Fruit fly (Drosophila melanogaster) whole organism, embryonic: ENCODE measurements around the gene CG33281.
A peak's percentile ranks its signal among the peaks of the same experiment; 100 is the strongest.

ENCODE experiments used
- Aef1 ChIP-seq: fragments of 200-800 bp; sonication (Bioruptor generic); IDR thresholded peaks from 3 replicates; pipeline ENCODE4 v1.3.6; 2022; ENCODE audit warnings: missing biosample characterization, missing genetic modification characterization
- CG10565 ChIP-seq: fragments of 200-800 bp; sonication (Bioruptor generic); optimal IDR thresholded peaks from 3 replicates; lab custom pipeline; 2016; ENCODE audit warnings: missing biosample characterization, mild to moderate bottlenecking, missing genetic modification characterization
- CG10979 ChIP-seq: fragments of 200-800 bp; sonication (Bioruptor generic); optimal IDR thresholded peaks from 2 replicates; lab custom pipeline; 2018; ENCODE audit warnings: missing biosample characterization, mild to moderate bottlenecking, missing genetic modification characterization, moderate library complexity
- CG11085 ChIP-seq: fragments of 200-800 bp; sonication (Bioruptor generic); IDR thresholded peaks from 2 replicates; pipeline ENCODE4 v1.3.6; 2022; ENCODE audit warnings: missing biosample characterization, missing genetic modification characterization
- CG12299 ChIP-seq: fragments of 200-800 bp; sonication (Bioruptor generic); optimal IDR thresholded peaks from 2 replicates; lab custom pipeline; 2018; ENCODE audit warnings: missing biosample characterization, mild to moderate bottlenecking, missing genetic modification characterization
- CG12942 ChIP-seq: fragments of 200-800 bp; sonication (Bioruptor generic); optimal IDR thresholded peaks from 3 replicates; lab custom pipeline; 2016; ENCODE audit warnings: missing biosample characterization, missing genetic modification characterization
- CG16813 ChIP-seq: fragments of 200-800 bp; sonication (Bioruptor generic); IDR thresholded peaks from 3 replicates; pipeline ENCODE4 v1.3.6; 2022; ENCODE audit warnings: missing biosample characterization, missing genetic modification characterization; ENCODE audit not compliant: partially characterized antibody
- CG17912 ChIP-seq: fragments of 200-800 bp; sonication (Bioruptor generic); optimal IDR thresholded peaks from 2 replicates; lab custom pipeline; 2018; ENCODE audit warnings: missing biosample characterization, mild to moderate bottlenecking, missing genetic modification characterization
- CG30431 ChIP-seq: fragments of 200-800 bp; sonication (Bioruptor generic); optimal IDR thresholded peaks from 2 replicates; lab custom pipeline; 2017; ENCODE audit warnings: missing biosample characterization, missing genetic modification characterization
- CG31441 ChIP-seq: fragments of 200-800 bp; sonication (Bioruptor generic); IDR thresholded peaks from 2 replicates; pipeline ENCODE4 v1.3.6; 2022; ENCODE audit warnings: missing biosample characterization, missing genetic modification characterization
- CG34224 ChIP-seq: fragments of 200-800 bp; sonication (Bioruptor generic); IDR thresholded peaks from 3 replicates; pipeline ENCODE4 v1.3.6; 2022; ENCODE audit warnings: missing biosample characterization, missing genetic modification characterization; ENCODE audit not compliant: partially characterized antibody
- CG34376 ChIP-seq: fragments of 200-800 bp; sonication (Bioruptor generic); optimal IDR thresholded peaks from 2 replicates; lab custom pipeline; 2018; ENCODE audit warnings: missing biosample characterization, mild to moderate bottlenecking, missing genetic modification characterization
- CG3838 ChIP-seq: fragments of 200-800 bp; sonication (Bioruptor generic); optimal IDR thresholded peaks from 3 replicates; lab custom pipeline; 2016; ENCODE audit warnings: missing biosample characterization, missing genetic modification characterization
- CG6683 ChIP-seq: fragments of 200-800 bp; sonication (Bioruptor generic); optimal IDR thresholded peaks from 2 replicates; lab custom pipeline; 2017; ENCODE audit warnings: missing biosample characterization, mild to moderate bottlenecking, missing genetic modification characterization, missing genetic modification reagents
- CG6854 ChIP-seq: fragments of 200-800 bp; sonication (Bioruptor generic); optimal IDR thresholded peaks from 3 replicates; lab custom pipeline; 2017; ENCODE audit warnings: missing biosample characterization, mild to moderate bottlenecking, missing genetic modification characterization
- CG8281 ChIP-seq: fragments of 200-800 bp; sonication (Bioruptor generic); optimal IDR thresholded peaks from 2 replicates; lab custom pipeline; 2018; ENCODE audit warnings: missing biosample characterization, mild to moderate bottlenecking, missing genetic modification characterization, moderate library complexity
- CG8478 ChIP-seq: fragments of >200 bp; optimal IDR thresholded peaks from 2 replicates; lab custom pipeline; 2018
- CG8924 ChIP-seq: fragments of 200-800 bp; optimal IDR thresholded peaks from 3 replicates; lab custom pipeline; 2019; ENCODE audit warnings: missing biosample characterization, mild to moderate bottlenecking, missing genetic modification characterization, moderate library complexity
- CG9609 ChIP-seq: fragments of 200-800 bp; sonication (Bioruptor generic); optimal IDR thresholded peaks from 3 replicates; lab custom pipeline; 2016; ENCODE audit warnings: missing biosample characterization, missing genetic modification characterization
- CG9876 ChIP-seq: fragments of 200-800 bp; sonication (Bioruptor generic); optimal IDR thresholded peaks from 2 replicates; lab custom pipeline; 2016; ENCODE audit warnings: missing biosample characterization, missing genetic modification characterization
- CkIIα-i1 ChIP-seq: fragments of 200-800 bp; sonication (Bioruptor generic); IDR thresholded peaks from 2 replicates; pipeline ENCODE4 v1.3.6; 2022; ENCODE audit warnings: missing biosample characterization, missing genetic modification characterization
- CrebB ChIP-seq: fragments of 200-800 bp; sonication (Bioruptor generic); optimal IDR thresholded peaks from 3 replicates; lab custom pipeline; 2018; ENCODE audit warnings: missing biosample characterization, mild to moderate bottlenecking, missing genetic modification characterization
- Doc3 ChIP-seq: fragments of 200-800 bp; sonication (Bioruptor generic); IDR thresholded peaks from 3 replicates; pipeline ENCODE4 v1.3.6; 2022; ENCODE audit warnings: missing biosample characterization, missing genetic modification characterization; ENCODE audit not compliant: partially characterized antibody
- Ets65A ChIP-seq: fragments of 200-800 bp; sonication (Bioruptor generic); peaks from one replicate; lab custom pipeline; 2016; ENCODE audit warnings: missing biosample characterization, missing genetic modification characterization
- Fer2 ChIP-seq: fragments of 200-800 bp; sonication (Bioruptor generic); optimal IDR thresholded peaks from 2 replicates; lab custom pipeline; 2018; ENCODE audit warnings: missing biosample characterization, mild to moderate bottlenecking, missing genetic modification characterization, moderate library complexity
- HLH3B ChIP-seq: fragments of 200-800 bp; sonication (Bioruptor generic); IDR thresholded peaks from 2 replicates; pipeline ENCODE4 v1.3.6; 2022; ENCODE audit warnings: missing biosample characterization, missing genetic modification characterization
- HmgD ChIP-seq: fragments of 200-800 bp; sonication (Bioruptor generic); optimal IDR thresholded peaks from 3 replicates; lab custom pipeline; 2016; ENCODE audit warnings: missing biosample characterization, missing genetic modification characterization
- HmgZ ChIP-seq: fragments of 200-800 bp; sonication (Bioruptor generic); optimal IDR thresholded peaks from 2 replicates; lab custom pipeline; 2018; ENCODE audit warnings: missing biosample characterization, mild to moderate bottlenecking, missing genetic modification characterization
- Hmx ChIP-seq: fragments of 200-800 bp; sonication (Bioruptor generic); optimal IDR thresholded peaks from 2 replicates; lab custom pipeline; 2016; ENCODE audit warnings: missing biosample characterization, missing genetic modification characterization
- Lpt ChIP-seq: fragments of >200 bp; optimal IDR thresholded peaks from 2 replicates; lab custom pipeline; 2018; ENCODE audit warnings: missing biosample characterization, missing genetic modification characterization
- Med ChIP-seq: fragments of 200-800 bp; sonication (Bioruptor generic); peaks from one replicate; lab custom pipeline; 2016; ENCODE audit warnings: missing biosample characterization, missing genetic modification characterization, mild to moderate bottlenecking, inconsistent platforms, moderate library complexity
- Nf-YA ChIP-seq: fragments of 200-800 bp; sonication (Bioruptor generic); IDR thresholded peaks from 2 replicates; pipeline ENCODE4 v1.3.6; 2022; ENCODE audit warnings: missing biosample characterization, missing genetic modification characterization
- Opbp ChIP-seq: fragments of 200-800 bp; sonication (Bioruptor generic); IDR thresholded peaks from 3 replicates; pipeline ENCODE4 v1.3.6; 2022; ENCODE audit warnings: missing biosample characterization, missing genetic modification characterization; ENCODE audit not compliant: partially characterized antibody
- Spps ChIP-seq: fragments of 200-800 bp; sonication (Bioruptor generic); optimal IDR thresholded peaks from 2 replicates; lab custom pipeline; 2018; ENCODE audit warnings: missing biosample characterization, mild to moderate bottlenecking, missing genetic modification characterization
- Taf1 ChIP-seq: fragments of 200-800 bp; sonication (Bioruptor generic); IDR thresholded peaks from 2 replicates; pipeline ENCODE4 v1.3.6; 2022; ENCODE audit warnings: missing biosample characterization, missing genetic modification characterization
- cas ChIP-seq: fragments of 200-800 bp; sonication (Bioruptor generic); IDR thresholded peaks from 2 replicates; pipeline ENCODE4 v1.3.6; 2022; ENCODE audit warnings: missing biosample characterization, missing genetic modification characterization
- caup ChIP-seq: fragments of 200-800 bp; sonication (Bioruptor generic); optimal IDR thresholded peaks from 3 replicates; lab custom pipeline; 2017; ENCODE audit warnings: missing biosample characterization, mild to moderate bottlenecking, missing genetic modification characterization, moderate library complexity; ENCODE audit not compliant: severe bottlenecking
- cg ChIP-seq: fragments of 200-800 bp; sonication (Bioruptor generic); optimal IDR thresholded peaks from 3 replicates; lab custom pipeline; 2019; ENCODE audit warnings: missing biosample characterization, mild to moderate bottlenecking, missing genetic modification characterization, moderate library complexity
- chinmo ChIP-seq: fragments of 200-800 bp; sonication (Bioruptor generic); IDR thresholded peaks from 4 replicates; pipeline ENCODE4 v1.3.6; 2022; ENCODE audit warnings: missing biosample characterization, missing genetic modification characterization; ENCODE audit not compliant: partially characterized antibody
- ftz-f1 ChIP-seq: fragments of 200-800 bp; sonication (Bioruptor generic); optimal IDR thresholded peaks from 2 replicates; lab custom pipeline; 2016; ENCODE audit warnings: missing biosample characterization, missing genetic modification characterization
- gce ChIP-seq: fragments of 200-800 bp; sonication (Bioruptor generic); IDR thresholded peaks from 3 replicates; pipeline ENCODE4 v1.3.6; 2022; ENCODE audit warnings: missing biosample characterization, missing genetic modification characterization
- grau ChIP-seq: fragments of 200-800 bp; optimal IDR thresholded peaks from 3 replicates; lab custom pipeline; 2019; ENCODE audit warnings: missing biosample characterization, mild to moderate bottlenecking, missing genetic modification characterization, moderate library complexity
- lab ChIP-seq: fragments of 200-800 bp; sonication (Bioruptor generic); optimal IDR thresholded peaks from 3 replicates; lab custom pipeline; 2017; ENCODE audit warnings: missing biosample characterization, missing genetic modification characterization, mild to moderate bottlenecking, moderate library complexity, missing genetic modification reagents
- nerfin-2 ChIP-seq: fragments of 200-800 bp; sonication (Bioruptor generic); IDR thresholded peaks from 2 replicates; pipeline ENCODE4 v1.3.6; 2022; ENCODE audit warnings: missing biosample characterization, missing genetic modification characterization; ENCODE audit not compliant: partially characterized antibody
- pum ChIP-seq: fragments of 200-800 bp; sonication (Bioruptor generic); optimal IDR thresholded peaks from 2 replicates; lab custom pipeline; 2016; ENCODE audit warnings: missing biosample characterization, missing genetic modification characterization
- repo ChIP-seq: fragments of 200-800 bp; sonication (Bioruptor generic); optimal IDR thresholded peaks from 2 replicates; lab custom pipeline; 2016; ENCODE audit warnings: missing biosample characterization, missing genetic modification characterization
- sens-2 ChIP-seq: fragments of 200-800 bp; sonication (Bioruptor generic); IDR thresholded peaks from 2 replicates; pipeline ENCODE4 v1.3.6; 2022; ENCODE audit warnings: missing biosample characterization, missing genetic modification characterization
- so ChIP-seq: fragments of 200-800 bp; sonication (Bioruptor generic); IDR thresholded peaks from 3 replicates; pipeline ENCODE4 v1.3.6; 2022; ENCODE audit warnings: missing biosample characterization, missing genetic modification characterization
- sob ChIP-seq: fragments of 200-800 bp; sonication (Bioruptor generic); IDR thresholded peaks from 2 replicates; pipeline ENCODE4 v1.3.6; 2022; ENCODE audit warnings: missing biosample characterization, missing genetic modification characterization
- tna ChIP-seq: fragments of 200-800 bp; sonication (Bioruptor generic); IDR thresholded peaks from 2 replicates; pipeline ENCODE4 v1.3.6; 2022; ENCODE audit warnings: missing biosample characterization, missing genetic modification characterization; ENCODE audit not compliant: partially characterized antibody
- zen2 ChIP-seq: fragments of 200-800 bp; sonication (Bioruptor generic); IDR thresholded peaks from 3 replicates; pipeline ENCODE4 v1.3.6; 2022; ENCODE audit warnings: missing biosample characterization, missing genetic modification characterization; ENCODE audit not compliant: partially characterized antibody
- zfh1 ChIP-seq: fragments of 200-800 bp; sonication (Bioruptor generic); IDR thresholded peaks from 3 replicates; pipeline ENCODE4 v1.3.6; 2022; ENCODE audit warnings: missing biosample characterization, missing genetic modification characterization

Gene CG33281

DNA sequence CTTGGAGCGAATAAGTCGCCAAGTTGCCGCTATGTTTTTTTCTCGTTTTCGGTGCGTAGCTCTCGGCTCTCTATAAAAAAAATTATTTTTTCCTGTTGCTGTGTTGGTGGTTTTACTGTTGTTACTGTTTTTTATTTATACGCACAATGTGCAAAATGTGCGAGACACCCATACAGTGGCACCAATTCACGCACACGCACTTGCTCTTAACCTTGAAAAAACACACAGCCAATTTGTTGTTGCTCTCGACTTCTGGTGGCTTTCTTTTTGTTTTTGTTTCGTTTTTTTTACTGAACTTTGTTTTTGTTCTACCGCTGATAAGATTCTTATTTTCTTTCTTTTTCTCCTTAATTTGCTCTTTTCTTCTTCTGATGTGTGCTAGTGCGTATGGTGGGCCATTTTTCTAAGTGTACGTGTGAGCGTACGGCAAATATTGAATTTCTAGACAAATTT lies 32.2 kb downstream of the CG33281 start (continued):
- no peak for TF ChIP-seq CG12299 (tag; lab: Kevin White, UChicago)
- TF ChIP-seq Fer2 (tag; lab: Kevin White, UChicago): no peak
- TF ChIP-seq grau: peak; percentile 43
- peak; percentile 78 for TF ChIP-seq Med (GFP tag; lab: Kevin White, UChicago)
- TF ChIP-seq chinmo: 0 out of 4 replicates have a peak, but pooled peaks have one; percentile 17
- no peak for TF ChIP-seq Taf1
- no peak for TF ChIP-seq CG9876 (GFP tag; lab: Kevin White, UChicago)
- no peak for TF ChIP-seq tna
- no peak for TF ChIP-seq Hmx (GFP tag; lab: Kevin White, UChicago)
- TF ChIP-seq CG17912 (GFP tag; lab: Kevin White, UChicago): no peak
- TF ChIP-seq Aef1 (GFP tag; lab: Robert Waterston, UW): peak; percentile 45; the same call in 2 of the 3 replicates
- TF ChIP-seq CG8281 (tag; lab: Kevin White, UChicago): no peak
- no peak for TF ChIP-seq caup
- TF ChIP-seq lab (GFP tag; lab: Kevin White, UChicago): peak; percentile 41
- TF ChIP-seq CG31441 (GFP tag; lab: Robert Waterston, UW): no peak
- no peak for TF ChIP-seq Doc3 (GFP tag; lab: Robert Waterston, UW)
- TF ChIP-seq HmgD (GFP tag; lab: Kevin White, UChicago): no peak
- TF ChIP-seq sens-2 (GFP tag; lab: Robert Waterston, UW): no peak
- TF ChIP-seq CG8478 (lab: Kevin White, UChicago): no peak
- no peak for TF ChIP-seq cas
- no peak for TF ChIP-seq CG11085 (GFP tag; lab: Robert Waterston, UW)
- peak; percentile 1 for TF ChIP-seq CG34376
- no peak for TF ChIP-seq CG30431 (GFP tag; lab: Kevin White, UChicago)
- TF ChIP-seq zen2 (GFP tag; lab: Robert Waterston, UW): no peak
- TF ChIP-seq so (GFP tag; lab: Robert Waterston, UW): no peak
- TF ChIP-seq HLH3B (GFP tag; lab: Robert Waterston, UW): no peak
- TF ChIP-seq cg (GFP tag; lab: Kevin White, UChicago): peak; percentile 19
- no peak for TF ChIP-seq gce (GFP tag; lab: Robert Waterston, UW)
- TF ChIP-seq nerfin-2 (GFP tag; lab: Robert Waterston, UW): no peak
- no peak for TF ChIP-seq Lpt (GFP tag; lab: Kevin White, UChicago)
- no peak for TF ChIP-seq Opbp
- TF ChIP-seq ftz-f1: peak; percentile 96
- TF ChIP-seq CG6683 (GFP tag; lab: Kevin White, UChicago): no peak
- TF ChIP-seq CG8924 (tag; lab: Kevin White, UChicago): no peak
- TF ChIP-seq CG10565 (GFP tag; lab: Kevin White, UChicago): no peak
- TF ChIP-seq CG3838 (GFP tag; lab: Kevin White, UChicago): no peak
- no peak for TF ChIP-seq CG34224 (GFP tag; lab: Robert Waterston, UW)
- no peak for TF ChIP-seq Spps
- no peak for TF ChIP-seq CkIIα-i1 (GFP tag; lab: Robert Waterston, UW)
- no peak for TF ChIP-seq repo (GFP tag; lab: Kevin White, UChicago)
- peak; percentile 4 for TF ChIP-seq pum (GFP tag; lab: Kevin White, UChicago)
- peak; percentile 43 for TF ChIP-seq CG9609
- TF ChIP-seq Ets65A (GFP tag; lab: Kevin White, UChicago): peak; percentile 55
- TF ChIP-seq Nf-YA: no peak
- TF ChIP-seq CG16813 (GFP tag; lab: Robert Waterston, UW): no peak
- TF ChIP-seq CG6854 (GFP tag; lab: Kevin White, UChicago): no peak
- no peak for TF ChIP-seq zfh1
- TF ChIP-seq sob: peak; percentile 68
- TF ChIP-seq CrebB: no peak
- TF ChIP-seq CG12942 (GFP tag; lab: Kevin White, UChicago): no peak
- TF ChIP-seq CG10979: no peak
- TF ChIP-seq HmgZ (tag; lab: Kevin White, UChicago): no peak
